Worm (Caenorhabditis elegans) whole organism, L1 larva: ENCODE measurements around the gene str-57.

Experiments used
- F16B12.6 ChIP-seq: fragments of 150-350 bp; optimal IDR thresholded peaks from 2 replicates; lab custom pipeline; 2014; ENCODE audit warnings: missing biosample characterization, missing genetic modification characterization
- alr-1 ChIP-seq: fragments of 200-800 bp; sonication (Bioruptor generic); optimal IDR thresholded peaks from 2 replicates; lab custom pipeline; 2018; ENCODE audit warnings: borderline replicate concordance, mild to moderate bottlenecking, missing genetic modification characterization, missing compliant biosample characterization
- ces-1 ChIP-seq: fragments of 150-350 bp; optimal IDR thresholded peaks from 2 replicates; lab custom pipeline; 2014; ENCODE audit warnings: missing biosample characterization, missing genetic modification reagents, missing genetic modification characterization
- egl-27 ChIP-seq, 2 experiments: fragments of 150-350 bp in 1 of 2; sonication (generic microtip); optimal IDR thresholded peaks; 3 replicates each; lab custom pipeline; 2017 to 2018; ENCODE audit warnings: missing biosample characterization in 2 of 2, missing genetic modification characterization in 2 of 2, missing genetic modification reagents in 2 of 2
- lin-14 ChIP-seq: fragments of 200-800 bp; sonication (Bioruptor generic); optimal IDR thresholded peaks from 2 replicates; lab custom pipeline; 2018; ENCODE audit warnings: mild to moderate bottlenecking, missing genetic modification characterization, moderate library complexity, missing compliant biosample characterization

DNA sequence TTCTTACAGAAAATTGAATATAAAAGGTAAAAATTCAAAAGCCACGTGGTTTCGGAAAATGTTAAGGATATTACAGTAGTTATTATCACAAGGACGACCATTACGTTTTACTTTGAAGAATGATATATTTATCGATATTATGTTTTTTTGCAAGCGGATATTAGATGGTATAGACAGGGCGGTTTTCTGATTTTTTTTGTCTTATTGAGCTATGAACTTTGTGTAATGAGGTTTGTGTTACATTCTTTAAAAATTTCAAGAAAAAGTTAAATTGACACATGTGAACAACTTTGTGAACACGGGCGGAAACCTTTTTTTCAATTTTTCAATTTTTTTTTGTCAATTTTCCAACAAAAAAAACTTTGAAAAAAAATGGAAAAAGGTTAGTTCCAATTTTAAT, 45.6 kb upstream of the str-57 start, which contains the start of gene srbc-50:
- TF ChIP-seq ces-1 (GFP tag; lab: Kevin White, UChicago) (no peak), lin-14 (GFP tag; lab: Kevin White, UChicago) (no peak), F16B12.6 (tag; lab: Kevin White, UChicago) (no peak), alr-1 (tag; lab: Kevin White, UChicago) (no peak), egl-27 (tag; optimal IDR thresholded peaks at IDR 0.05; lab: Kevin White, UChicago) (no peak)
